Worm (Caenorhabditis elegans): ENCODE data around the gene lat-1.

Gene lat-1

ce11 chrII:8854874-8855273, 41.8 kb upstream of the lat-1 start:
- TF ChIP-seq nhr-25 (tag; optimal IDR thresholded peaks at IDR 0.05) (peak; percentile 24), elt-2 (tag; optimal IDR thresholded peaks at IDR 0.05) (no peak), mdl-1 (tag; optimal IDR thresholded peaks at IDR 0.05) (no peak)

- TF ChIP-seq tbx-2 (tag; optimal IDR thresholded peaks at IDR 0.05) (no peak), ceh-16 (tag; optimal IDR thresholded peaks at IDR 0.05) (no peak), nhr-25 (tag; optimal IDR thresholded peaks at IDR 0.05) (peak; percentile 23), nhr-11 (tag; optimal IDR thresholded peaks at IDR 0.05) (no peak), ZK546.5 (tag; optimal IDR thresholded peaks at IDR 0.05) (no peak)
Measured at ce11 chrII:8856524-8856923, 40.1 kb upstream of the lat-1 start.

- TF ChIP-seq nhr-23 (tag; optimal IDR thresholded peaks at IDR 0.05) (no peak), unc-39 (tag; optimal IDR thresholded peaks at IDR 0.05) (no peak)
Measured at ce11 chrII:8857074-8857473, 39.6 kb upstream of the lat-1 start.

- TF ChIP-seq unc-39 (tag; optimal IDR thresholded peaks at IDR 0.05) (no peak), nhr-237 (tag; optimal IDR thresholded peaks at IDR 0.05) (no peak), nhr-43 (tag; optimal IDR thresholded peaks at IDR 0.05; ENCODE audit: poor library complexity, severe bottlenecking) (no peak), mdl-1 (tag; optimal IDR thresholded peaks at IDR 0.05) (no peak), elt-1 (tag; optimal IDR thresholded peaks at IDR 0.05) (no peak), nhr-77 (tag; optimal IDR thresholded peaks at IDR 0.05) (no peak), nhr-25 (tag; optimal IDR thresholded peaks at IDR 0.05) (no peak), fos-1 (tag; optimal IDR thresholded peaks at IDR 0.05) (no peak), ceh-9 (tag; optimal IDR thresholded peaks at IDR 0.05) (no peak), nfya-1 (tag; optimal IDR thresholded peaks at IDR 0.05; ENCODE audit: insufficient read depth) (no peak), tbx-2 (tag; optimal IDR thresholded peaks at IDR 0.05) (no peak), nhr-67 (tag; optimal IDR thresholded peaks at IDR 0.05) (no peak), nhr-76 (tag; optimal IDR thresholded peaks at IDR 0.05) (no peak), lin-15B (tag; optimal IDR thresholded peaks at IDR 0.05) (no peak), ZK546.5 (tag; optimal IDR thresholded peaks at IDR 0.05) (no peak), nhr-11 (tag; optimal IDR thresholded peaks at IDR 0.05) (no peak), pha-4 (tag; optimal IDR thresholded peaks at IDR 0.05) (no peak), lsy-12 (tag; optimal IDR thresholded peaks at IDR 0.05) (no peak), sea-2 (GFP tag; optimal IDR thresholded peaks at IDR 0.05) (no peak)
Measured at ce11 chrII:8859596-8859995, 37.0 kb upstream of the lat-1 start, which contains the start of gene snb-6. TSS of gene snb-6 (minus strand) at chrII:8859696.

- TF ChIP-seq elt-2 (tag; optimal IDR thresholded peaks at IDR 0.05) (peak; percentile 10), ztf-4 (tag; optimal IDR thresholded peaks at IDR 0.05) (no peak), ceh-16 (tag; optimal IDR thresholded peaks at IDR 0.05) (no peak)
Measured at ce11 chrII:8865078-8865477, 31.6 kb upstream of the lat-1 start, which contains the start of gene npr-20. TSS of gene npr-20 (minus strand) at chrII:8865178.

- TF ChIP-seq pqm-1 (tag; optimal IDR thresholded peaks at IDR 0.05) (peak; percentile 67), jun-1 (tag; optimal IDR thresholded peaks at IDR 0.05) (peak; percentile 21), R02D3.7 (tag; optimal IDR thresholded peaks at IDR 0.05) (no peak), nhr-28 (tag; optimal IDR thresholded peaks at IDR 0.05) (no peak), nhr-77 (tag; optimal IDR thresholded peaks at IDR 0.05) (no peak), daf-12 (tag; optimal IDR thresholded peaks at IDR 0.05) (no peak), nhr-76 (tag; optimal IDR thresholded peaks at IDR 0.05) (no peak), nhr-23 (tag; optimal IDR thresholded peaks at IDR 0.05) (no peak), nhr-67 (tag; optimal IDR thresholded peaks at IDR 0.05) (no peak), elt-2 (tag; optimal IDR thresholded peaks at IDR 0.05) (peak; percentile 83), ztf-11 (tag; optimal IDR thresholded peaks at IDR 0.05) (no peak), sea-2 (GFP tag; optimal IDR thresholded peaks at IDR 0.05) (no peak), ceh-9 (tag; optimal IDR thresholded peaks at IDR 0.05) (no peak)
Measured at ce11 chrII:8866844-8867243, 29.8 kb upstream of the lat-1 start.

- TF ChIP-seq elt-2 (tag; optimal IDR thresholded peaks at IDR 0.05) (no peak), nhr-25 (tag; optimal IDR thresholded peaks at IDR 0.05) (no peak), unc-62 (GFP tag; optimal IDR thresholded peaks at IDR 0.05) (peak; percentile 11), jun-1 (tag; optimal IDR thresholded peaks at IDR 0.05) (no peak)
Measured at ce11 chrII:8873842-8874241, 22.8 kb upstream of the lat-1 start, which contains the start of gene T07D4.2. TSS of gene T07D4.2 (minus strand) at chrII:8873942.
